Worm (Caenorhabditis elegans) whole organism, late embryonic: ENCODE measurements around the gene clec-193.
"Not testable (repeated sequence)": the region's sequence is repeated elsewhere in the genome, so short reads cannot be mapped to it uniquely, and the experiment has no call there.

Experiments
- C08G9.2 ChIP-seq: sonication (generic microtip); optimal IDR thresholded peaks from 2 replicates; lab custom pipeline; 2016; ENCODE audit warnings: mild to moderate bottlenecking, missing genetic modification characterization, moderate library complexity, missing compliant biosample characterization
- F13H6.1 ChIP-seq: sonication (generic microtip); optimal IDR thresholded peaks from 2 replicates; lab custom pipeline; 2016; ENCODE audit warnings: missing genetic modification characterization, missing compliant biosample characterization
- K02D7.2 ChIP-seq: sonication (generic microtip); optimal IDR thresholded peaks from 2 replicates; lab custom pipeline; 2017; ENCODE audit warnings: mild to moderate bottlenecking, missing genetic modification characterization, missing compliant biosample characterization
- K09A11.1 ChIP-seq: sonication (generic microtip); optimal IDR thresholded peaks from 2 replicates; lab custom pipeline; 2017; ENCODE audit warnings: antibody characterized with exemption, mild to moderate bottlenecking, missing genetic modification characterization, missing compliant biosample characterization; ENCODE audit not compliant: insufficient read depth
- ama-1 ChIP-seq: fragments of 150-350 bp; optimal IDR thresholded peaks from 2 replicates; lab custom pipeline; 2014
- ceh-14 ChIP-seq: sonication (generic microtip); optimal IDR thresholded peaks from 2 replicates; lab custom pipeline; 2016; ENCODE audit warnings: missing genotype, missing genetic modification characterization, missing compliant biosample characterization
- ceh-18 ChIP-seq: sonication (generic microtip); optimal IDR thresholded peaks from 2 replicates; lab custom pipeline; 2016; ENCODE audit warnings: missing genetic modification characterization, missing compliant biosample characterization
- ceh-19 ChIP-seq: fragments of 200-800 bp; sonication (Bioruptor generic); optimal IDR thresholded peaks from 2 replicates; lab custom pipeline; 2018; ENCODE audit warnings: mild to moderate bottlenecking, missing genetic modification characterization, missing compliant biosample characterization
- ceh-2 ChIP-seq: sonication (generic microtip); optimal IDR thresholded peaks from 2 replicates; lab custom pipeline; 2016; ENCODE audit warnings: missing genotype, missing genetic modification characterization, missing compliant biosample characterization
- ceh-22 ChIP-seq: sonication (generic microtip); optimal IDR thresholded peaks from 2 replicates; lab custom pipeline; 2017; ENCODE audit warnings: missing biosample characterization, missing genetic modification characterization
- ceh-24 ChIP-seq: sonication (generic microtip); optimal IDR thresholded peaks from 2 replicates; lab custom pipeline; 2016; ENCODE audit warnings: mild to moderate bottlenecking, missing genetic modification characterization, missing compliant biosample characterization
- ceh-31 ChIP-seq: sonication (generic microtip); optimal IDR thresholded peaks from 2 replicates; lab custom pipeline; 2016; ENCODE audit warnings: missing genetic modification characterization, missing compliant biosample characterization
- ceh-34 ChIP-seq: sonication (generic microtip); optimal IDR thresholded peaks from 2 replicates; lab custom pipeline; 2016; ENCODE audit warnings: mild to moderate bottlenecking, missing genetic modification characterization, missing compliant biosample characterization
- ceh-48 ChIP-seq: sonication (generic microtip); optimal IDR thresholded peaks from 2 replicates; lab custom pipeline; 2016; ENCODE audit warnings: missing genetic modification characterization, inconsistent platforms, missing compliant biosample characterization
- ceh-6 ChIP-seq: fragments of 200-800 bp; sonication (Bioruptor generic); optimal IDR thresholded peaks from 2 replicates; lab custom pipeline; 2018; ENCODE audit warnings: mild to moderate bottlenecking, missing genetic modification characterization, missing compliant biosample characterization
- elt-4 ChIP-seq: sonication (generic microtip); optimal IDR thresholded peaks from 2 replicates; lab custom pipeline; 2016; ENCODE audit warnings: missing genetic modification characterization, missing compliant biosample characterization
- fkh-10 ChIP-seq: fragments of 150-350 bp; optimal IDR thresholded peaks from 2 replicates; lab custom pipeline; 2014; ENCODE audit warnings: missing biosample characterization, missing genetic modification reagents, missing genetic modification characterization
- gmeb-2 ChIP-seq: sonication (generic microtip); optimal IDR thresholded peaks from 2 replicates; lab custom pipeline; 2016; ENCODE audit warnings: missing genetic modification characterization, inconsistent platforms, missing compliant biosample characterization
- hlh-15 ChIP-seq: sonication (generic microtip); optimal IDR thresholded peaks from 2 replicates; lab custom pipeline; 2016; ENCODE audit warnings: missing genetic modification characterization, missing compliant biosample characterization
- hlh-30 ChIP-seq: sonication (generic microtip); optimal IDR thresholded peaks from 2 replicates; lab custom pipeline; 2017; ENCODE audit warnings: antibody characterized with exemption, missing genetic modification characterization, missing compliant biosample characterization; ENCODE audit not compliant: insufficient read depth
- madf-2 ChIP-seq: sonication (generic microtip); optimal IDR thresholded peaks from 2 replicates; lab custom pipeline; 2017; ENCODE audit warnings: missing genetic modification characterization, missing compliant biosample characterization
- nhr-232 ChIP-seq: sonication (generic microtip); optimal IDR thresholded peaks from 2 replicates; lab custom pipeline; 2016; ENCODE audit warnings: missing genetic modification characterization, missing compliant biosample characterization
- npax-4 ChIP-seq: sonication (generic microtip); optimal IDR thresholded peaks from 2 replicates; lab custom pipeline; 2016; ENCODE audit warnings: missing genetic modification characterization, missing compliant biosample characterization
- pag-3 ChIP-seq: sonication (generic microtip); optimal IDR thresholded peaks from 2 replicates; lab custom pipeline; 2016; ENCODE audit warnings: missing compliant biosample characterization, missing genetic modification characterization, borderline replicate concordance
- pat-9 ChIP-seq: fragments of 200-800 bp; sonication (Bioruptor generic); optimal IDR thresholded peaks from 2 replicates; lab custom pipeline; 2018; ENCODE audit warnings: mild to moderate bottlenecking, missing genetic modification characterization, moderate library complexity, missing compliant biosample characterization
- pha-2 ChIP-seq: sonication (generic microtip); optimal IDR thresholded peaks from 2 replicates; lab custom pipeline; 2017; ENCODE audit warnings: mild to moderate bottlenecking, missing genetic modification characterization, missing compliant biosample characterization
- pqm-1 ChIP-seq: sonication (generic microtip); optimal IDR thresholded peaks from 2 replicates; lab custom pipeline; 2016; ENCODE audit warnings: missing genetic modification characterization, missing compliant biosample characterization
- rnt-1 ChIP-seq: sonication (generic microtip); optimal IDR thresholded peaks from 2 replicates; lab custom pipeline; 2016; ENCODE audit warnings: missing genetic modification characterization, missing compliant biosample characterization
- sdc-2 ChIP-seq: sonication (generic microtip); optimal IDR thresholded peaks from 2 replicates; lab custom pipeline; 2016; ENCODE audit warnings: missing genotype, missing genetic modification characterization, missing compliant biosample characterization
- syd-9 ChIP-seq: sonication (generic microtip); optimal IDR thresholded peaks from 2 replicates; lab custom pipeline; 2016; ENCODE audit warnings: mild to moderate bottlenecking, missing genetic modification characterization, moderate library complexity, missing compliant biosample characterization
- unc-3 ChIP-seq, 2 experiments: fragments of 200-800 bp in 1 of 2; sonication (Bioruptor generic) in 1 of 2; sonication (generic microtip) in 1 of 2; conservative IDR thresholded peaks in 1 of 2; optimal IDR thresholded peaks in 1 of 2; 2 replicates each; pipeline versions ENCODE4 v1.3.6 to Lab custom; 2016 to 2022; ENCODE audit warnings: missing compliant biosample characterization in 2 of 2, missing genetic modification characterization in 2 of 2, missing genetic modification reagents in 1 of 2
- unc-42 ChIP-seq: sonication (generic microtip); optimal IDR thresholded peaks from 2 replicates; lab custom pipeline; 2016; ENCODE audit warnings: missing genotype, missing genetic modification characterization, missing compliant biosample characterization
- unc-55 ChIP-seq: sonication (generic microtip); optimal IDR thresholded peaks from 2 replicates; lab custom pipeline; 2017; ENCODE audit warnings: missing biosample characterization, missing genetic modification reagents, missing genetic modification characterization
- zip-5 ChIP-seq: sonication (generic microtip); optimal IDR thresholded peaks from 2 replicates; lab custom pipeline; 2016; ENCODE audit warnings: missing genetic modification characterization, missing compliant biosample characterization

clec-193 gene

ce11 chrIV:16806352-16806751, at the start of gene clec-193:
Gene clec-193 (minus strand): TSS chrIV:16806452.
- no peak for TF ChIP-seq ceh-2 (tag; lab: Kevin White, UChicago)
- no peak for TF ChIP-seq ceh-14 (tag; lab: Kevin White, UChicago)
- no peak for TF ChIP-seq ceh-22 (tag; lab: Kevin White, UChicago)
- TF ChIP-seq npax-4 (tag; lab: Kevin White, UChicago): no peak
- no peak for TF ChIP-seq ceh-34 (tag; lab: Kevin White, UChicago)
- TF ChIP-seq pqm-1 (tag; lab: Kevin White, UChicago): no peak
- no peak for TF ChIP-seq ceh-31 (tag; lab: Kevin White, UChicago)
- no peak for TF ChIP-seq hlh-15 (tag; lab: Kevin White, UChicago)
- no peak for TF ChIP-seq hlh-30
- no peak for TF ChIP-seq ceh-24 (tag; lab: Kevin White, UChicago)
- no peak for TF ChIP-seq sdc-2
- no peak for TF ChIP-seq ceh-19
- no peak for TF ChIP-seq ceh-48
- TF ChIP-seq K02D7.2: no peak
- TF ChIP-seq unc-42 (tag; lab: Kevin White, UChicago): no peak
- no peak for TF ChIP-seq ceh-6 (GFP tag; lab: Kevin White, UChicago)
- TF ChIP-seq nhr-232 (tag; lab: Kevin White, UChicago): no peak
- no peak for TF ChIP-seq elt-4

- TF ChIP-seq sdc-2 (no peak), hlh-30 (no peak), pag-3 (tag; lab: Kevin White, UChicago) (no peak), rnt-1 (no peak), K09A11.1 (tag; lab: Kevin White, UChicago) (no peak), gmeb-2 (tag; lab: Kevin White, UChicago) (no peak), ceh-14 (tag; lab: Kevin White, UChicago) (no peak), zip-5 (tag; lab: Kevin White, UChicago) (no peak), unc-3 (GFP tag; conservative IDR thresholded peaks at IDR 0.05; lab: Robert Waterston, UW) (no peak), unc-3 (tag; optimal IDR thresholded peaks at IDR 0.05; lab: Kevin White, UChicago) (no peak), syd-9 (tag; lab: Kevin White, UChicago) (no peak), ama-1 (lab: Kevin White, UChicago) (no peak), fkh-10 (GFP tag; lab: Kevin White, UChicago) (no peak), madf-2 (tag; lab: Kevin White, UChicago) (no peak), F13H6.1 (no peak), ceh-31 (tag; lab: Kevin White, UChicago) (no peak), unc-55 (GFP tag; lab: Kevin White, UChicago) (no peak)
Measured at ce11 chrIV:16854790-16855189, 48.5 kb upstream of the clec-193 start, which contains the start of gene map-2. Gene map-2 (minus strand): TSS chrIV:16854890.

- peak; percentile 4 for TF ChIP-seq ceh-18
- TF ChIP-seq, all 69 proteins: peak for 1; not testable (repeated sequence) for 68
Measured at ce11 chrIV:16845376-16845775, 39.1 kb upstream of the clec-193 start.

ce11 chrIV:16842873-16843272, 36.6 kb upstream of the clec-193 start, which contains the start of gene Y116A8A.150:
Gene Y116A8A.150 (minus strand): TSS chrIV:16842973.
- TF ChIP-seq ceh-24, pha-2, C08G9.2 (tag; lab: Kevin White, UChicago): not testable (repeated sequence)

ce11 chrIV:16831366-16831765, 25.1 kb upstream of the clec-193 start, which contains the start of gene clec-194:
Gene clec-194 (plus strand): TSS chrIV:16831666.
- TF ChIP-seq pat-9 (tag; lab: Kevin White, UChicago): no peak
